Fruit fly (Drosophila melanogaster): Measurements from ENCODE around the gene CG8360.

dm6 chr2L:8233571-8233970 is 20.8 kb downstream of the CG8360 start:
- no peak for TF ChIP-seq CG8478 (optimal IDR thresholded peaks at IDR 0.05)
- no peak for TF ChIP-seq CTCF (optimal IDR thresholded peaks at IDR 0.05)

Measured in S2 (cell line).